Worm (Caenorhabditis elegans): ENCODE data around the gene T07G12.3.
A peak's percentile ranks its signal among the peaks of the same experiment; 100 is the strongest.

Gene T07G12.3

ce11 chrIV:10512752-10513151, 21.0 kb upstream of the T07G12.3 start:
- TF ChIP-seq dpff-1 (tag; optimal IDR thresholded peaks at IDR 0.05) (no peak), B0019.2 (GFP tag; conservative IDR thresholded peaks at IDR 0.05) (no peak), atf-7 (tag; optimal IDR thresholded peaks at IDR 0.05) (no peak), repo-1 (tag; optimal IDR thresholded peaks at IDR 0.05) (no peak), egl-18 (GFP tag; IDR thresholded peaks at IDR 0.05) (no peak), T26A5.8 (tag; optimal IDR thresholded peaks at IDR 0.05) (no peak), him-1 (tag; optimal IDR thresholded peaks at IDR 0.05) (no peak), Y95B8A.8 (GFP tag; IDR thresholded peaks at IDR 0.05) (no peak), egl-44 (GFP tag; IDR thresholded peaks at IDR 0.05) (no peak), hsf-1 (GFP tag; IDR thresholded peaks at IDR 0.05) (no peak), lsl-1 (GFP tag; optimal IDR thresholded peaks at IDR 0.05) (no peak), chd-7 (tag; optimal IDR thresholded peaks at IDR 0.05) (no peak), nfyb-1 (GFP tag; IDR thresholded peaks at IDR 0.05) (no peak)

ce11 chrIV:10513266-10513665, 20.5 kb upstream of the T07G12.3 start:
- TF ChIP-seq ZK185.1 (tag; optimal IDR thresholded peaks at IDR 0.05; ENCODE audit: poor library complexity, severe bottlenecking): no peak
- TF ChIP-seq ztf-3 (GFP tag; optimal IDR thresholded peaks at IDR 0.05): no peak
- no peak for TF ChIP-seq ama-1 (optimal IDR thresholded peaks at IDR 0.05)
- no peak for TF ChIP-seq ama-1 (GFP tag; optimal IDR thresholded peaks at IDR 0.05)
- no peak for TF ChIP-seq B0019.2 (GFP tag; conservative IDR thresholded peaks at IDR 0.05)
- no peak for TF ChIP-seq nfya-1 (tag; optimal IDR thresholded peaks at IDR 0.05; ENCODE audit: borderline replicate concordance, insufficient read depth)
- no peak for TF ChIP-seq Y95B8A.8 (GFP tag; IDR thresholded peaks at IDR 0.05)
- no peak for TF ChIP-seq cebp-1 (GFP tag; IDR thresholded peaks at IDR 0.05)
- peak; percentile 57 for TF ChIP-seq cebp-1 (tag; optimal IDR thresholded peaks at IDR 0.05)
- TF ChIP-seq nhr-80 (tag; optimal IDR thresholded peaks at IDR 0.05): peak; percentile 57
- TF ChIP-seq efl-1 (GFP tag; optimal IDR thresholded peaks at IDR 0.05): no peak
- no peak for TF ChIP-seq ztf-26 (tag; optimal IDR thresholded peaks at IDR 0.05)
- no peak for TF ChIP-seq zfh-2 (GFP tag; conservative IDR thresholded peaks at IDR 0.05)
- peak; percentile 56 for TF ChIP-seq unc-62 (GFP tag; optimal IDR thresholded peaks at IDR 0.05)

- TF ChIP-seq rpc-1 (optimal IDR thresholded peaks at IDR 0.05) (no peak), rpc-1 (tag; optimal IDR thresholded peaks at IDR 0.05) (no peak), tlf-1 (GFP tag; optimal IDR thresholded peaks at IDR 0.05) (no peak), hlh-12 (tag; optimal IDR thresholded peaks at IDR 0.05) (no peak), die-1 (tag; optimal IDR thresholded peaks at IDR 0.05) (no peak), madf-3 (GFP tag; IDR thresholded peaks at IDR 0.05) (no peak), F10E7.11 (tag; optimal IDR thresholded peaks at IDR 0.05) (no peak), ztf-26 (tag; optimal IDR thresholded peaks at IDR 0.05) (no peak), somi-1 (GFP tag; optimal IDR thresholded peaks at IDR 0.05) (no peak), him-1 (tag; optimal IDR thresholded peaks at IDR 0.05) (no peak), T26A5.8 (tag; optimal IDR thresholded peaks at IDR 0.05) (no peak), dpl-1 (GFP tag; optimal IDR thresholded peaks at IDR 0.05) (no peak), hsf-1 (GFP tag; IDR thresholded peaks at IDR 0.05) (no peak), ekl-4 (GFP tag; IDR thresholded peaks at IDR 0.05) (no peak), lir-1 (GFP tag; conservative IDR thresholded peaks at IDR 0.05) (no peak), hrde-1 (tag; optimal IDR thresholded peaks at IDR 0.05; ENCODE audit: borderline replicate concordance) (no peak), lin-54 (GFP tag; optimal IDR thresholded peaks at IDR 0.05) (no peak), let-526 (GFP tag; IDR thresholded peaks at IDR 0.05) (no peak), fkh-3 (tag; optimal IDR thresholded peaks at IDR 0.05) (no peak), K12H6.12 (tag; optimal IDR thresholded peaks at IDR 0.05) (no peak)
These were observed 18.6 kb upstream of the T07G12.3 start, which contains the start of gene C02F4.4 for ce11 chrIV:10515128-10515527. Gene C02F4.4, minus strand, starts transcription at chrIV:10515228.

Data from whole organism, young adult.